Fruit fly (Drosophila melanogaster) whole organism, embryonic: Measurements from ENCODE around the gene PGAP2.

ENCODE experiments used
- Awh ChIP-seq: fragments of 200-800 bp; sonication (Bioruptor generic); IDR thresholded peaks from 2 replicates; pipeline ENCODE4, ENCODE4 v1.3.6; 2022; ENCODE audit warnings: missing biosample characterization, missing genetic modification characterization
- CG12659 ChIP-seq: fragments of 200-800 bp; sonication (Bioruptor generic); optimal IDR thresholded peaks from 3 replicates; lab custom pipeline; 2017; ENCODE audit warnings: mild to moderate bottlenecking, missing biosample characterization, missing genetic modification reagents, missing genetic modification characterization
- CG13296 ChIP-seq: fragments of 200-800 bp; sonication (Bioruptor generic); optimal IDR thresholded peaks from 3 replicates; lab custom pipeline; 2018; ENCODE audit warnings: missing biosample characterization, mild to moderate bottlenecking, missing genetic modification characterization
- CG1602 ChIP-seq: fragments of 200-800 bp; sonication (Bioruptor generic); optimal IDR thresholded peaks from 3 replicates; lab custom pipeline; 2016; ENCODE audit warnings: missing biosample characterization, missing genetic modification characterization
- CG17829 ChIP-seq: fragments of 200-800 bp; optimal IDR thresholded peaks from 2 replicates; lab custom pipeline; 2019; ENCODE audit warnings: missing biosample characterization, mild to moderate bottlenecking, missing genetic modification characterization, moderate library complexity
- CG1792 ChIP-seq: fragments of 200-800 bp; sonication (Bioruptor generic); optimal IDR thresholded peaks from 2 replicates; lab custom pipeline; 2016; ENCODE audit warnings: missing biosample characterization, missing genetic modification characterization
- CG18599 ChIP-seq: fragments of 200-800 bp; sonication (Bioruptor generic); optimal IDR thresholded peaks from 3 replicates; lab custom pipeline; 2017; ENCODE audit warnings: missing biosample characterization, missing genetic modification characterization, mild to moderate bottlenecking, moderate library complexity, missing genetic modification reagents
- CG18764 ChIP-seq: fragments of 200-800 bp; sonication (Bioruptor generic); optimal IDR thresholded peaks from 3 replicates; lab custom pipeline; 2016; ENCODE audit warnings: missing biosample characterization, missing genetic modification characterization
- CG2120 ChIP-seq: fragments of 200-800 bp; sonication (Bioruptor generic); optimal IDR thresholded peaks from 3 replicates; lab custom pipeline; 2016; ENCODE audit warnings: missing biosample characterization, missing genetic modification characterization
- CG32532 ChIP-seq: fragments of 200-800 bp; sonication (Bioruptor generic); IDR thresholded peaks from 2 replicates; pipeline ENCODE4 v1.3.6; 2022; ENCODE audit warnings: missing biosample characterization, missing genetic modification characterization
- CG32767 ChIP-seq: fragments of 200-800 bp; sonication (Bioruptor generic); IDR thresholded peaks from 2 replicates; pipeline ENCODE4 v1.3.6; 2022; ENCODE audit warnings: missing biosample characterization, missing genetic modification characterization
- CG3407 ChIP-seq: fragments of 200-800 bp; sonication (Bioruptor generic); optimal IDR thresholded peaks from 2 replicates; lab custom pipeline; 2018; ENCODE audit warnings: missing biosample characterization, mild to moderate bottlenecking, missing genetic modification characterization
- CG4617 ChIP-seq: fragments of 200-800 bp; sonication (Bioruptor generic); optimal IDR thresholded peaks from 3 replicates; lab custom pipeline; 2016; ENCODE audit warnings: missing biosample characterization, missing genetic modification characterization, borderline replicate concordance
- CG5180 ChIP-seq: fragments of 200-800 bp; sonication (Bioruptor generic); optimal IDR thresholded peaks from 3 replicates; lab custom pipeline; 2017; ENCODE audit warnings: missing biosample characterization, missing genetic modification characterization, mild to moderate bottlenecking, moderate library complexity, missing genetic modification reagents
- CG8765 ChIP-seq: fragments of 200-800 bp; sonication (Bioruptor generic); IDR thresholded peaks from 2 replicates; pipeline ENCODE4 v1.3.6; 2022; ENCODE audit warnings: missing biosample characterization, missing genetic modification characterization
- CG9727 ChIP-seq: fragments of 200-800 bp; sonication (Bioruptor generic); optimal IDR thresholded peaks from 3 replicates; lab custom pipeline; 2017; ENCODE audit warnings: missing biosample characterization, mild to moderate bottlenecking, missing genetic modification characterization
- D19A ChIP-seq: fragments of 200-800 bp; optimal IDR thresholded peaks from 3 replicates; lab custom pipeline; 2019; ENCODE audit warnings: missing biosample characterization, mild to moderate bottlenecking, missing genetic modification characterization, moderate library complexity
- Hmr ChIP-seq: fragments of 200-800 bp; sonication (Bioruptor generic); optimal IDR thresholded peaks from 3 replicates; lab custom pipeline; 2017; ENCODE audit warnings: mild to moderate bottlenecking, missing biosample characterization, missing genetic modification reagents, missing genetic modification characterization
- Hr3 ChIP-seq: fragments of 200-800 bp; sonication (Bioruptor generic); optimal IDR thresholded peaks from 3 replicates; lab custom pipeline; 2016; ENCODE audit warnings: missing biosample characterization, missing genetic modification characterization
- Meics ChIP-seq: fragments of 200-800 bp; sonication (Bioruptor generic); optimal IDR thresholded peaks from 2 replicates; lab custom pipeline; 2017; ENCODE audit warnings: missing biosample characterization, mild to moderate bottlenecking, missing genetic modification characterization
- Myb ChIP-seq: fragments of 200-800 bp; sonication (Bioruptor generic); optimal IDR thresholded peaks from 2 replicates; lab custom pipeline; 2016; ENCODE audit warnings: missing biosample characterization, missing genetic modification characterization
- NFAT ChIP-seq: fragments of 200-800 bp; sonication (Bioruptor generic); IDR thresholded peaks from 2 replicates; pipeline ENCODE4 v1.3.6; 2022; ENCODE audit warnings: missing biosample characterization, missing genetic modification characterization
- Nf-YA ChIP-seq: fragments of 200-800 bp; sonication (Bioruptor generic); IDR thresholded peaks from 2 replicates; pipeline ENCODE4 v1.3.6; 2022; ENCODE audit warnings: missing biosample characterization, missing genetic modification characterization
- Oli ChIP-seq: fragments of 200-800 bp; sonication (Bioruptor generic); optimal IDR thresholded peaks from 2 replicates; lab custom pipeline; 2018; ENCODE audit warnings: missing biosample characterization, mild to moderate bottlenecking, missing genetic modification characterization, moderate library complexity
- Rfx ChIP-seq: fragments of 200-800 bp; sonication (Bioruptor generic); IDR thresholded peaks from 2 replicates; pipeline ENCODE4 v1.3.6; 2022; ENCODE audit warnings: missing biosample characterization, missing genetic modification characterization
- Usf ChIP-seq: fragments of 200-800 bp; sonication (Bioruptor generic); optimal IDR thresholded peaks from 2 replicates; lab custom pipeline; 2017; ENCODE audit warnings: missing genotype, missing biosample characterization, missing genetic modification characterization
- Vsx1 ChIP-seq: fragments of 200-800 bp; sonication (Bioruptor generic); optimal IDR thresholded peaks from 2 replicates; lab custom pipeline; 2017; ENCODE audit warnings: missing biosample characterization, mild to moderate bottlenecking, missing genetic modification characterization, missing genetic modification reagents
- bsh ChIP-seq, 2 experiments: fragments of 200-800 bp; sonication (Bioruptor generic); optimal IDR thresholded peaks; 2 replicates each; lab custom pipeline; 2017 to 2018; ENCODE audit warnings: mild to moderate bottlenecking in 2 of 2, missing biosample characterization in 2 of 2, missing genetic modification characterization in 2 of 2, moderate library complexity in 1 of 2
- caup ChIP-seq: fragments of 200-800 bp; sonication (Bioruptor generic); optimal IDR thresholded peaks from 3 replicates; lab custom pipeline; 2017; ENCODE audit warnings: missing biosample characterization, mild to moderate bottlenecking, missing genetic modification characterization, moderate library complexity; ENCODE audit not compliant: severe bottlenecking
- corto ChIP-seq: fragments of 200-800 bp; sonication (Bioruptor generic); optimal IDR thresholded peaks from 2 replicates; lab custom pipeline; 2016; ENCODE audit warnings: missing biosample characterization, mild to moderate bottlenecking, missing genetic modification characterization, moderate library complexity
- dan ChIP-seq: fragments of 200-800 bp; sonication (Bioruptor generic); IDR thresholded peaks from 2 replicates; pipeline ENCODE4 v1.3.6; 2022; ENCODE audit warnings: missing biosample characterization, missing genetic modification characterization
- dati ChIP-seq: fragments of 200-800 bp; sonication (Bioruptor generic); IDR thresholded peaks from 2 replicates; pipeline ENCODE4 v1.3.6; 2022; ENCODE audit warnings: missing biosample characterization, missing genetic modification characterization
- ftz-f1 ChIP-seq: fragments of 200-800 bp; sonication (Bioruptor generic); optimal IDR thresholded peaks from 2 replicates; lab custom pipeline; 2016; ENCODE audit warnings: missing biosample characterization, missing genetic modification characterization
- gcm2 ChIP-seq: fragments of 200-800 bp; sonication (Bioruptor generic); optimal IDR thresholded peaks from 2 replicates; lab custom pipeline; 2016; ENCODE audit warnings: missing biosample characterization, missing genetic modification characterization
- insv ChIP-seq, 2 experiments: fragments of 200-800 bp; sonication (Bioruptor generic); optimal IDR thresholded peaks; 3 replicates each; lab custom pipeline; 2016 to 2018; ENCODE audit warnings: missing biosample characterization in 2 of 2, missing genetic modification characterization in 2 of 2
- ken ChIP-seq: fragments of 200-800 bp; sonication (Bioruptor generic); IDR thresholded peaks from 3 replicates; pipeline ENCODE4 v1.3.6; 2022; ENCODE audit warnings: missing biosample characterization, missing genetic modification characterization
- onecut ChIP-seq: fragments of 200-800 bp; sonication (Bioruptor generic); IDR thresholded peaks from 2 replicates; pipeline ENCODE4 v1.3.6; 2022; ENCODE audit warnings: missing biosample characterization, missing genetic modification characterization
- otp ChIP-seq: fragments of 200-800 bp; sonication (Bioruptor generic); IDR thresholded peaks from 3 replicates; pipeline ENCODE4, ENCODE4 v1.3.6; 2022; ENCODE audit warnings: missing biosample characterization, missing genetic modification characterization
- pfk ChIP-seq: fragments of 200-800 bp; sonication (Bioruptor generic); optimal IDR thresholded peaks from 2 replicates; lab custom pipeline; 2018; ENCODE audit warnings: missing biosample characterization, mild to moderate bottlenecking, missing genetic modification characterization, moderate library complexity
- psq ChIP-seq: fragments of 200-800 bp; sonication (Bioruptor generic); optimal IDR thresholded peaks from 2 replicates; lab custom pipeline; 2017; ENCODE audit warnings: missing biosample characterization, missing genetic modification characterization
- pzg ChIP-seq: fragments of 200-800 bp; sonication (Bioruptor generic); optimal IDR thresholded peaks from 3 replicates; lab custom pipeline; 2018; ENCODE audit warnings: missing biosample characterization, mild to moderate bottlenecking, missing genetic modification characterization, moderate library complexity
- repo ChIP-seq: fragments of 200-800 bp; sonication (Bioruptor generic); optimal IDR thresholded peaks from 2 replicates; lab custom pipeline; 2016; ENCODE audit warnings: missing biosample characterization, missing genetic modification characterization
- row ChIP-seq: fragments of 200-800 bp; sonication (Bioruptor generic); IDR thresholded peaks from 3 replicates; pipeline ENCODE4 v1.3.6; 2022; ENCODE audit warnings: missing biosample characterization, missing genetic modification characterization
- sd ChIP-seq: fragments of 200-800 bp; sonication (Bioruptor generic); optimal IDR thresholded peaks from 3 replicates; lab custom pipeline; 2018; ENCODE audit warnings: missing biosample characterization, mild to moderate bottlenecking, missing genetic modification characterization, moderate library complexity
- shn ChIP-seq: fragments of 200-800 bp; sonication (Bioruptor generic); optimal IDR thresholded peaks from 3 replicates; lab custom pipeline; 2016; ENCODE audit warnings: missing biosample characterization, missing genetic modification characterization
- sna ChIP-seq: fragments of 200-800 bp; sonication (Bioruptor generic); IDR thresholded peaks from 2 replicates; pipeline ENCODE4 v1.3.6; 2022; ENCODE audit warnings: missing biosample characterization, missing genetic modification characterization; ENCODE audit not compliant: partially characterized antibody
- unc-4 ChIP-seq: fragments of 200-800 bp; sonication (Bioruptor generic); IDR thresholded peaks from 2 replicates; pipeline ENCODE4 v1.3.6; 2022; ENCODE audit warnings: missing biosample characterization, missing genetic modification characterization; ENCODE audit not compliant: partially characterized antibody
- z ChIP-seq: fragments of 200-800 bp; sonication (Bioruptor generic); IDR thresholded peaks from 3 replicates; pipeline ENCODE4 v1.3.6; 2022; ENCODE audit warnings: missing biosample characterization, missing genetic modification characterization
- zf30C ChIP-seq: fragments of 200-800 bp; sonication (Bioruptor generic); optimal IDR thresholded peaks from 3 replicates; lab custom pipeline; 2018; ENCODE audit warnings: missing biosample characterization, mild to moderate bottlenecking, missing genetic modification characterization

The PGAP2 gene

DNA sequence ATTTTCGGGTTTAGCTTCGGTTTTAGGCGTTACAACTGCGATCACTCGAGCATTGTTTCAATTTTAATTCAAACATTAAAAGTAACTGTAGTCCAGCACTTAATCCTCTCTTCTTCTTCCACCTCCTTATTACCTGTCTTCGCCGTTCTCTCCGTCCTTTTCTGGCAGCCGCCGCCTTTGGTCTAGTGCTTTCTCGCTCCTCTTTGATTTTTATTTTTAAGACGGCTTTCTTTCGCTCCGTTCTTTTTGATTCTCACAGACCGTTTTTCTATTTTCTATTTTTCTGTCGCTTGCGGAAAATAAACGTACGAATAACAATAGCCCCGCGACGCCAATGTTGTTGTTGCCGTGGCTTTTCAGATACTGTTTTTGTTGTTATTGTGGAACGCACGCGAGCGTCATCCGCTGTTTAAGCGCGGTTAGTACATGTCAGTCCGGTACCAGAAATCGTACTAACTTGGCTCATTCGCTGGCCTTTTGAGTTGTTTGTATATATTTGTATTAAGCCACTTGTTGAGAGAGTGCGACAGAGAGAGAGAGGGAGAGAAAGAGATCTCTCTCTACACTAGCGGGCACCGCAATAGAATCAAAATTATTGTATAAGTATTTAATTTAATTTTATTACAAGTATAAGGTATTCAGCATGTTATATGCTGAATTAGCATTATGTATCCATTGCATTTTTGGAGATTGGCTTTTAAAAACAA, 48.7 kb upstream of the PGAP2 start, which contains the start of gene aru (continued):
- TF ChIP-seq zf30C (GFP tag; lab: Kevin White, UChicago) (no peak), otp (0 out of 3 replicates have a peak, but pooled peaks have one; percentile 16), ftz-f1 (no peak), NFAT (GFP tag; lab: Robert Waterston, UW) (peak; percentile 6; the same call in 1 of the 2 replicates), Usf (no peak), CG5180 (GFP tag; lab: Kevin White, UChicago) (peak; percentile 26), CG12659 (GFP tag; lab: Kevin White, UChicago) (peak; percentile 47), CG18764 (GFP tag; lab: Kevin White, UChicago) (no peak), Awh (GFP tag; lab: Robert Waterston, UW) (peak; percentile 24; the same call in 1 of the 2 replicates), dati (GFP tag; lab: Robert Waterston, UW) (no peak), Meics (GFP tag; lab: Kevin White, UChicago) (peak; percentile 39), CG32532 (GFP tag; lab: Robert Waterston, UW) (no peak; the same call in 1 of the 2 replicates), Rfx (GFP tag; lab: Robert Waterston, UW) (peak; percentile 29; the same call in 1 of the 2 replicates), Hmr (peak; percentile 51), CG18599 (GFP tag; lab: Kevin White, UChicago) (peak; percentile 17), ken (GFP tag; lab: Robert Waterston, UW) (0 out of 3 replicates have a peak, but pooled peaks have one; percentile 5), repo (GFP tag; lab: Kevin White, UChicago) (peak; percentile 3), Myb (GFP tag; lab: Kevin White, UChicago) (no peak), CG17829 (tag; lab: Kevin White, UChicago) (peak; percentile 33), bsh (GFP tag; optimal IDR thresholded peaks at IDR 0.05; lab: Kevin White, UChicago) (peak in 1 of 2 experiments; percentile 49), Hr3 (no peak), CG4617 (no peak), pzg (GFP tag; lab: Kevin White, UChicago) (no peak), dan (GFP tag; lab: Robert Waterston, UW) (no peak), CG3407 (GFP tag; lab: Kevin White, UChicago) (peak; percentile 25), sna (no peak), insv (GFP tag; optimal IDR thresholded peaks at IDR 0.05; lab: Kevin White, UChicago) (peak in 1 of 2 experiments; percentile 4), caup (GFP tag; lab: Kevin White, UChicago) (peak; percentile 9), onecut (no peak), unc-4 (GFP tag; lab: Robert Waterston, UW) (0 out of 2 replicates have a peak, but pooled peaks have one; percentile 13), gcm2 (no peak), CG1792 (no peak), psq (peak; percentile 2), CG13296 (GFP tag; lab: Kevin White, UChicago) (peak; percentile 65), Oli (tag; lab: Kevin White, UChicago) (peak; percentile 11), corto (GFP tag; lab: Kevin White, UChicago) (peak; percentile 0), CG9727 (GFP tag; lab: Kevin White, UChicago) (peak; percentile 14), CG32767 (0 out of 2 replicates have a peak, but pooled peaks have one; percentile 36), CG2120 (GFP tag; lab: Kevin White, UChicago) (no peak), Vsx1 (GFP tag; lab: Kevin White, UChicago) (peak; percentile 9), CG1602 (GFP tag; lab: Kevin White, UChicago) (no peak), pfk (no peak), shn (GFP tag; lab: Kevin White, UChicago) (no peak), CG8765 (GFP tag; lab: Robert Waterston, UW) (no peak), sd (tag; lab: Kevin White, UChicago) (peak; percentile 15), D19A (peak; percentile 29), row (GFP tag; lab: Robert Waterston, UW) (peak; percentile 68), Nf-YA (GFP tag; lab: Robert Waterston, UW) (0 out of 2 replicates have a peak, but pooled peaks have one; percentile 18), z (GFP tag; lab: Robert Waterston, UW) (peak; percentile 87)
